Fruit fly (Drosophila melanogaster): ENCODE results near the gene ArfGAP1.

The ArfGAP1 gene

DNA sequence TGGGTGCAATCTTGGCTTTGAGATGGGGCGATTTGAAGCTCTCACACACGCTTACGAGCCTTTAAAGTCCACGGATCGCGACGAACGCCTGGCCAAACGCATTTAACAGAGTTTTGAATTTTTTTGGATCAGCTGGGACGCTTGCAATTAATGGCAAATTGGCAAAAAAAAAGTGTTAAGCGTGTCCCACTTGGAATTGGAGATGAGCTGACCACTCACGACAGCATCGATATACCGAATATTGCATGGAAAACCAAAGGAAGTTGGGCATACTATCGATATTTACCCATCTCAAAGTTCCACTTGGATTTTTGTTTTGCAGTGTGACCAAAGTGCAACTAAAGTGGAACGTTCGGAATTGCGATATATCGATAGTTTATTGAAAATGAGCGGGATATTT, at the start of gene ArfGAP1:
ArfGAP1 (minus strand) TSS at position 240 of the 400 bp plus-strand sequence.
- no peak for TF ChIP-seq CG17801 (GFP tag; optimal IDR thresholded peaks at IDR 0.05; ENCODE audit: partially characterized antibody)

DNA sequence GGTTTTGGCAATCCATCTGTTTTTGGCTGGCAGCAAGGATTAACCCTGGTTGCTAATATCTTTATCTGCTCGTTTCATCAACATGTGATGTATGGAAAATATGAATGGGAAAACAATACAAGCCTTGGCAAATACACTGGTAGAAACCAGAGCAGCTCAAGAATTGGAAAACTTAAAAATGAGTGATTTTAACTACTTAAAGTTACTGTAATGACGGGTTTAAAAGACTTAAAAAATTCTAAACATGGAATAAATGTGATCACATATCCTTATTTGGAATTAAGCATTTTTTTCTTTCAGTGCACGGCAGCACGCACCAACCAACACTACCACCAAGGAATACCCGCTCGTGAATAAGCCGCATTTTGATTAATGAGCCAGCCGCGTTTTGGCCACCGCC, 47.8 kb upstream of the ArfGAP1 start:
- TF ChIP-seq CG17801 (GFP tag; optimal IDR thresholded peaks at IDR 0.05; ENCODE audit: partially characterized antibody), result no peak

dm6 chr3L:12463580-12463979, 46.2 kb upstream of the ArfGAP1 start:
- no peak for TF ChIP-seq CG17801 (GFP tag; optimal IDR thresholded peaks at IDR 0.05; ENCODE audit: partially characterized antibody)

- TF ChIP-seq CG17801 (GFP tag; optimal IDR thresholded peaks at IDR 0.05; ENCODE audit: partially characterized antibody), result no peak
Observed at dm6 chr3L:12461953-12462352, 44.6 kb upstream of the ArfGAP1 start.

- TF ChIP-seq CG17801 (GFP tag; optimal IDR thresholded peaks at IDR 0.05; ENCODE audit: partially characterized antibody), result no peak
Observed at dm6 chr3L:12456916-12457662, 39.7 kb upstream of the ArfGAP1 start.

DNA sequence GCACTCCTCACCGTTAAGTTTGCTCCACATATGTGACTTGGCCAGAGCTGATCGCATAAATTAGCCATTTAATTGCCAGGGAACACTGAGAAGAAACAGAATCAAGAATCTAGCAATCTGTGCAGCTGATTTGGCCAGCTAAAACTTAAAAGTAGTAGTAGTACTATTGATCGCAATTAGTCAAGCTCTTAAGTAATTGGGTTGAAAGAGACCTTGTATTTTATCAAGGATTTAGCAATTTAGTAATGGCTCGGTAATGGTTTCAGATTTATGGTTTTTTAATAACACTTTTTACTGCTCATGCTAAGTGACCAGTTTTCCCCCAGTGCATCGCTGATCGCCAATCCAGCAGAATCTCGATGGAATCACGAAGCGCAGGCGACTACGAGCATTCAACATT, 37.7 kb upstream of the ArfGAP1 start:
- no peak for TF ChIP-seq CG17801 (GFP tag; optimal IDR thresholded peaks at IDR 0.05; ENCODE audit: partially characterized antibody)

DNA sequence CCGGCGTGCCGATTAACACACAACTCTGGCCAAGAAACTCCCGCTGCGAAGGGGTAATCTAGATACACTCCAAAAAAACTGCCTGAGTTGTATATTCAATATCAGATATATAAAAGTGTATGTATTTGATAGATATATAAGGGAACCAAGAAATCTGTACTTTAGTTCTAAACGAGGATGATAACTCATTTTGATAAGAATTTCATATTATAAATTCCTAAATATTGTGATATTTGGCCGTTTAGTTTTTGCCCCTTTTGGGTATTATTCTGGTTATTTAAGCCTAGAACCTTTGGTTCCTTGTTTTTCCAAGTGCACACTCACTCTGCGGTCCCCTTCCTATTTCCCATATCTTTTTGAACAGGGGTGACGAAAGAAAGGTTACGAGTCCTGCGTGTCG, 36.1 kb upstream of the ArfGAP1 start:
- no peak for TF ChIP-seq CG17801 (GFP tag; optimal IDR thresholded peaks at IDR 0.05; ENCODE audit: partially characterized antibody)

DNA sequence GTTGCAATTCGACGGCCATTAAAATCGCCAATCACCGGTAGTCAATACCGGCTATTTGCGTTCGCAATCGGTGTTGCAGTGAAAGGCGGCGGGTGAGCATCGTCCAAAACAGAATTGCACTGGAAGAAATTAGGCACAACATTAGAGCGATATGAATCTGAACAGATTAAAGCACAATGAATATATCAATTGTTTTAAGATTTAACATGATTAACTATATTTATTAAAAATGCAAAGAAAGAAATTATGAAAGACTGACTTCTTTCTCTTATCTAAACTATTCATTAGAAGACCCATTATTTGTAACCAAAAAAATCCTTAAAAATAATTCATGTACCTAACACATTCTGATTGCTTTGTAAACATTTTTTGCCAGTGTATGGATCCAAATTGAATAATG, 30.1 kb upstream of the ArfGAP1 start:
- no peak for TF ChIP-seq CG17801 (GFP tag; optimal IDR thresholded peaks at IDR 0.05; ENCODE audit: partially characterized antibody)

dm6 chr3L:12447081-12447480, 29.7 kb upstream of the ArfGAP1 start:
- TF ChIP-seq CG17801 (GFP tag; optimal IDR thresholded peaks at IDR 0.05; ENCODE audit: partially characterized antibody), result no peak

DNA sequence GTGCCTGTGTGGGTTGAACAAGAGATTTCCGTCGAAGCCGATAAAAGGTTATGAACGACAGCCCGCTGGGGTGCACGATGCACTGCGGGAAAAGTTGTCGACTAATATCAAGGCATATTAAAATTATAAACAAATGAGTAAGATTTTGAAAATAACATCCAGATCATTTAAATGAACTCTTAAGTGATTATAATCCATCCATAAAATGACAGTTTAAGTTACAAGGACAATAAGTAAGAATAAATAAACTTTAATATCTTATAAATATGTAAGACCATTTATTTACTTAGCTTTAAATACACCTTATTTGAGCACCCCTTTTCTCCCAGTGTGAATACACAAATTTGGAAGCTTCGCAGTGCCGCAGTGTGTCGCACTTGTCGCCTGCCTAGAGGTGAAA, 26.7 kb upstream of the ArfGAP1 start:
- TF ChIP-seq CG17801 (GFP tag; optimal IDR thresholded peaks at IDR 0.05; ENCODE audit: partially characterized antibody), result no peak

DNA sequence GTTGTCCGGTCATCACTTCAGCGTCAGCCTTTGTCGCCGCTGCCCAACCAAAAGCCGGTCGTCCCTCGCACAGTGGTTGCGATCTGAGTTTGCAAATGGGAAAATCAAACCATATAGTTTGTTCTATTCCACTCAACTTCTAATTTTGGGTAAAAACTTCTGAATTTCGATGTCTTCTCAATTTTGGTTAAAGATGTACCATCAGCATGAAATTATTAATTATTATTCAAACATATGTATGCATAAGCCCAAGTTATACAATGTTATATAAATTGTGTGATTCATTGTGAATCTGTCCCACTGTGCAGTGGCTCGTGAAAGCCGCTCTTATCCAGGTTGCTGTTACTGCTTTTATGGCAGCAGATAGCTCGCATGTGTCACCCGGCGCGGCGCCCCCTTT, 25.2 kb upstream of the ArfGAP1 start:
- no peak for TF ChIP-seq CG17801 (GFP tag; optimal IDR thresholded peaks at IDR 0.05; ENCODE audit: partially characterized antibody)

- TF ChIP-seq CG17801 (GFP tag; optimal IDR thresholded peaks at IDR 0.05; ENCODE audit: partially characterized antibody), result no peak
Observed at dm6 chr3L:12434432-12434831, 17.1 kb upstream of the ArfGAP1 start.

DNA sequence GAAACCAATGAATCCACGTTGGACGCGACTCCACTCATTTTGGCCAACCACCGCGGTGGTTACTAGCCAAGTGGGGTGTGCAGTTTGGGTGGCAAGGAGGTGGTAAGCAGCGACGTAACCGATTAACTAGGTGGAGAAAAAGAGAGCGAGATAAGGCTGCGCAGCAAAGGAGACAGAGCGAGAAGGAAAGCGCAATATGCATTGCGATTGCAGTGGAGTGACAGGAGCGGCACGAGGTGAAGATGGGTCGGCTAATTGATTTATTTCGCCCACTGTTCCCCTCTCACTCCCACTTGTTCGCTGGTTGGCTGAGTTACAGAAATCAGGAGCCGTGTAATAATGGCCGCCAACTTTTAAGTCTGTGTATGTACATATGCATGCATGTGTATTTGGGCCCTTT, 16.3 kb upstream of the ArfGAP1 start:
- TF ChIP-seq CG17801 (GFP tag; optimal IDR thresholded peaks at IDR 0.05; ENCODE audit: partially characterized antibody), result no peak

dm6 chr3L:12432392-12433012, 15.1 kb upstream of the ArfGAP1 start, which contains the start of gene toe:
TSS of gene toe (minus strand) at chr3L:12432668.
- TF ChIP-seq CG17801 (GFP tag; optimal IDR thresholded peaks at IDR 0.05; ENCODE audit: partially characterized antibody), result no peak

DNA sequence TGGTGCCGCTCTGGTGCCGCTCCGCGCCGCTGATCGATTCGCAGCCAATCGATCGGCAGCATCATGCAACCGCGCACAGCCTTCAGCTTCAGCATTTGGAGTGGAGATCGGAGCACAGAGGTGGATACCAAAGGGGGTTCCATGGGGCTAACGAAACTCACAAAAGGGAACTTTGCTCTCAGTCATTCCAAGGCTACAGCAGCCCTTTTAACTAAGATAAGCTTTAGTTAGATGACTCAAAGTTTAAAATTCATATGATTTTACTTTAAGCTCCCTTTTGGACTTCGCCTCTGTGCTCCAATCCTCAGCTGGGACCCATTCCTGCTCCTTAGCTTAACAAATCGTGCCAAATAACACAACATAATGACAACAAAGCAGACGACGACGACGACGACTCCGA, 3.1 kb upstream of the ArfGAP1 start:
- no peak for TF ChIP-seq CG17801 (GFP tag; optimal IDR thresholded peaks at IDR 0.05; ENCODE audit: partially characterized antibody)

dm6 chr3L:12414189-12414964, 3.0 kb downstream of the ArfGAP1 start, which contains the start of gene SCaMC:
TSS of gene SCaMC (minus strand) at chr3L:12414842.
- TF ChIP-seq CG17801 (GFP tag; optimal IDR thresholded peaks at IDR 0.05; ENCODE audit: partially characterized antibody), result peak; percentile 39

All from ovary, adult (tissue).